Fruit fly (Drosophila melanogaster): ENCODE results near the gene CG3457.

CG3457 gene

DNA sequence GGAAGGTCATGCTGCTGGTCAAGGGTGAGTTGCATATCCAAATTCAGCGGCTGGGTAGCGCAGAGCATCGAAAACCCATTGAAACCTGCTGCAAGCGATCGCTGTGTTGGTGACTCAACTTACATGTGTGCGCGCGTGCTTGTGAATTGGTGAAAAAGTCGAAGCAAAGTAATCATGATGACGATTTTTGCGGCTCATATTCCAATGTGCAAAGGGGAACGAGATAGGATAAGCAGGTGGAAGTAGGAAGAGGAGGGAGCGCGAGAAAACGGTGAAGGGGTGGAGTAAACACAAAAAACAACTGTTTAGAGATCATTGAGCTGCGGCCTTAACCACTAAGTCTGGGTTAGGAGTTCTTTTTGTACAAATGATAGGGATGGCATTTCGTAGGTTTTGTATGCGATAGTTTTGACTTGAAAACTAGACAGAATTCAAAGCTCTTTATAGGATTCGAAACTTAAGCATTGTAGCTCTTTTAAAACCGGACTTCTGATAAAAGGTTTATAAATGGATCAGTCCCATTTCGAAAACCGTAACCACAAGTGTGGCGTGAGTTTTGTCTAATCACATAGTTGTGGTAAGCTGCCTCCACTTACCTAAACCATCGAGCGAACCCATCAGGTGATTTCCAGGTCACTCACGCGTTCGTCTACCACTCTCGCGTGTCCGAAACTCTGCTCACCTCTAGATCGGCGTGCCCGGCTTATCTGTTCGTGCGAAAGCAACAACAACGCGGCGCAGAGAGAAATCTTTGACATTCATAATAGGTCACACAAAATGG lies 41.7 kb upstream of the CG3457 start (continued):
- TF ChIP-seq dsx (GFP tag; optimal IDR thresholded peaks at IDR 0.05; ENCODE audit: poor library complexity, severe bottlenecking) (peak; percentile 13), eg (GFP tag; IDR thresholded peaks at IDR 0.05) (peak; percentile 47; the same call in 2 of the 3 replicates), Sox15 (GFP tag; optimal IDR thresholded peaks at IDR 0.05) (peak; percentile 41), Lpt (GFP tag; optimal IDR thresholded peaks at IDR 0.05) (no peak), net (GFP tag; optimal IDR thresholded peaks at IDR 0.05) (peak; percentile 57), CG11762 (GFP tag; optimal IDR thresholded peaks at IDR 0.05; ENCODE audit: insufficient read depth) (peak; percentile 39), CG3032 (tag; optimal IDR thresholded peaks at IDR 0.05) (peak; percentile 52), Smox (GFP tag; optimal IDR thresholded peaks at IDR 0.05) (peak; percentile 66), CG10669 (GFP tag; optimal IDR thresholded peaks at IDR 0.05) (peak; percentile 12)

DNA sequence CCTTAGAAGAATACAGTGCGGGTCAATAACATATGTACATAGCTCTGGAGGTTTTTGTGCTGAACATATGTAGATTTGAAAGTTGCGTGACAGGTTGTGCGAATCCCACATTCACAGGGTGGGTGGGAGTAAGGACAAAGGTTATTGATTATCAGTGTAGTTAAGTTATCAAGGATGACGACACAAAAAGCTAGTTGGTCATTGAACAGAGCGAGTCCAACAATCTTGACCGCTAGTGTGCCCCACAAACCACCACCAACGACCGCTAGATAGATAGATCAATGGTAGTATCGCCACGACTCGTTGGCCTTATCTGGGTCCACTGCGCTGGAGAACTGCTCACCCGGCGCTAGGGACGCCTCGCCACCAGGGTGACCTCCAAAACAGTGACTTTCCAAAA lies 41.0 kb upstream of the CG3457 start:
- peak; percentile 6 for TF ChIP-seq Lpt (GFP tag; optimal IDR thresholded peaks at IDR 0.05)
- no peak for TF ChIP-seq CG11762 (GFP tag; optimal IDR thresholded peaks at IDR 0.05; ENCODE audit: insufficient read depth)
- peak; percentile 0 for TF ChIP-seq CG32006 (GFP tag; optimal IDR thresholded peaks at IDR 0.05)
- TF ChIP-seq Hr38 (GFP tag; optimal IDR thresholded peaks at IDR 0.05): no peak
- TF ChIP-seq eg (GFP tag; IDR thresholded peaks at IDR 0.05): peak; percentile 69
- TF ChIP-seq Hr4 (GFP tag; optimal IDR thresholded peaks at IDR 0.05): no peak
- peak; percentile 24 for TF ChIP-seq Eip78C (GFP tag)
- peak; percentile 36; the same call in 1 of the 3 replicates for TF ChIP-seq CG6163 (GFP tag; IDR thresholded peaks at IDR 0.05)
- TF ChIP-seq CG31627 (GFP tag; optimal IDR thresholded peaks at IDR 0.05): no peak
- no peak for TF ChIP-seq CG6276 (GFP tag; optimal IDR thresholded peaks at IDR 0.05)
- peak; percentile 28; the same call in 2 of the 3 replicates for TF ChIP-seq CG8119 (GFP tag; IDR thresholded peaks at IDR 0.05)

DNA sequence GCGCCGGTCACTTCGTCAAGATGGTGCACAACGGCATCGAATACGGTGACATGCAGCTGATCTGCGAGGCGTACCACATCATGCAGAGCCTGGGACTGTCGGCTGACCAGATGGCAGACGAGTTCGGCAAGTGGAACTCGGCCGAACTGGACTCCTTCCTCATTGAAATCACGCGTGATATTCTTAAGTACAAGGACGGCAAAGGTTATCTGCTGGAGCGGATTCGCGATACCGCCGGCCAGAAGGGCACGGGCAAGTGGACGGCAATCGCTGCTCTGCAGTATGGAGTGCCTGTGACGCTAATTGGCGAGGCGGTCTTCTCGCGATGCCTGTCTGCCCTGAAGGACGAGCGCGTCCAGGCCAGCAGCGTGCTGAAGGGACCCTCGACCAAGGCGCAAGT lies 40.1 kb upstream of the CG3457 start:
- TF ChIP-seq lz (GFP tag; optimal IDR thresholded peaks at IDR 0.05) (no peak), CG6163 (GFP tag; IDR thresholded peaks at IDR 0.05) (no peak), ss (GFP tag; optimal IDR thresholded peaks at IDR 0.05) (no peak), Hr4 (GFP tag; optimal IDR thresholded peaks at IDR 0.05) (no peak), CG34406 (GFP tag; optimal IDR thresholded peaks at IDR 0.05) (no peak), spab (GFP tag; optimal IDR thresholded peaks at IDR 0.05) (no peak), svp (GFP tag) (peak; percentile 96)

dm6 chrX:2148671-2149070 lies 38.9 kb upstream of the CG3457 start:
- no peak for TF ChIP-seq CG6808 (GFP tag; optimal IDR thresholded peaks at IDR 0.05)
- no peak for TF ChIP-seq Sox14 (GFP tag; optimal IDR thresholded peaks at IDR 0.05)
- TF ChIP-seq svp (GFP tag): peak; percentile 25
- no peak for TF ChIP-seq CG6792 (GFP tag; optimal IDR thresholded peaks at IDR 0.05)

- TF ChIP-seq topi (GFP tag; optimal IDR thresholded peaks at IDR 0.05): peak; percentile 38
- peak; percentile 7 for TF ChIP-seq Hr4 (GFP tag; optimal IDR thresholded peaks at IDR 0.05)
- peak; percentile 7 for TF ChIP-seq acj6 (GFP tag; optimal IDR thresholded peaks at IDR 0.05)
- TF ChIP-seq OdsH (GFP tag; optimal IDR thresholded peaks at IDR 0.05): peak; percentile 20
- peak; percentile 13 for TF ChIP-seq Ets21C (GFP tag; optimal IDR thresholded peaks at IDR 0.05)
- TF ChIP-seq CG4318 (GFP tag; optimal IDR thresholded peaks at IDR 0.05): no peak
- TF ChIP-seq CG6163 (GFP tag; IDR thresholded peaks at IDR 0.05): peak; percentile 15; the same call in 1 of the 3 replicates
- no peak for TF ChIP-seq Gug (GFP tag; IDR thresholded peaks at IDR 0.05)
- peak; percentile 42 for TF ChIP-seq cyc (GFP tag; optimal IDR thresholded peaks at IDR 0.05)
- TF ChIP-seq Smox (GFP tag; optimal IDR thresholded peaks at IDR 0.05): peak; percentile 50
- TF ChIP-seq Hr39 (GFP tag; optimal IDR thresholded peaks at IDR 0.05): peak; percentile 44
- no peak for TF ChIP-seq pdm3 (GFP tag; optimal IDR thresholded peaks at IDR 0.05)
- peak; percentile 47 for TF ChIP-seq CG31627 (GFP tag; optimal IDR thresholded peaks at IDR 0.05)
- TF ChIP-seq lz (GFP tag; optimal IDR thresholded peaks at IDR 0.05): peak; percentile 44
- TF ChIP-seq Sox14 (GFP tag; optimal IDR thresholded peaks at IDR 0.05): peak; percentile 41
- TF ChIP-seq Eip75B (GFP tag; optimal IDR thresholded peaks at IDR 0.05): peak; percentile 1
- TF ChIP-seq svp (GFP tag): peak; percentile 61
- TF ChIP-seq esn (GFP tag; optimal IDR thresholded peaks at IDR 0.05): peak; percentile 59
- TF ChIP-seq Met (GFP tag; optimal IDR thresholded peaks at IDR 0.05): peak; percentile 36
- peak; percentile 31 for TF ChIP-seq achi (GFP tag; optimal IDR thresholded peaks at IDR 0.05)
- peak; percentile 62 for TF ChIP-seq vri (GFP tag; optimal IDR thresholded peaks at IDR 0.05)
- TF ChIP-seq CG3919 (GFP tag; optimal IDR thresholded peaks at IDR 0.05): peak; percentile 17
- TF ChIP-seq CG9139 (GFP tag; optimal IDR thresholded peaks at IDR 0.05): no peak
- peak; percentile 4 for TF ChIP-seq CG1621 (tag; optimal IDR thresholded peaks at IDR 0.05)
- peak; percentile 70 for TF ChIP-seq Eip78C (GFP tag)
These were observed 38.1 kb upstream of the CG3457 start, which contains the start of gene bcn92 for dm6 chrX:2149478-2149877. bcn92 (minus strand) TSS chrX:2149647.

All from whole organism, prepupa.